Fruit fly (Drosophila melanogaster): ENCODE results near the gene Prps.

Gene Prps

dm6 chr3L:9692892-9693551, 3.5 kb downstream of the Prps start:
- TF ChIP-seq CG8478 (optimal IDR thresholded peaks at IDR 0.05) = no peak
- no peak for TF ChIP-seq CTCF (optimal IDR thresholded peaks at IDR 0.05)

DNA sequence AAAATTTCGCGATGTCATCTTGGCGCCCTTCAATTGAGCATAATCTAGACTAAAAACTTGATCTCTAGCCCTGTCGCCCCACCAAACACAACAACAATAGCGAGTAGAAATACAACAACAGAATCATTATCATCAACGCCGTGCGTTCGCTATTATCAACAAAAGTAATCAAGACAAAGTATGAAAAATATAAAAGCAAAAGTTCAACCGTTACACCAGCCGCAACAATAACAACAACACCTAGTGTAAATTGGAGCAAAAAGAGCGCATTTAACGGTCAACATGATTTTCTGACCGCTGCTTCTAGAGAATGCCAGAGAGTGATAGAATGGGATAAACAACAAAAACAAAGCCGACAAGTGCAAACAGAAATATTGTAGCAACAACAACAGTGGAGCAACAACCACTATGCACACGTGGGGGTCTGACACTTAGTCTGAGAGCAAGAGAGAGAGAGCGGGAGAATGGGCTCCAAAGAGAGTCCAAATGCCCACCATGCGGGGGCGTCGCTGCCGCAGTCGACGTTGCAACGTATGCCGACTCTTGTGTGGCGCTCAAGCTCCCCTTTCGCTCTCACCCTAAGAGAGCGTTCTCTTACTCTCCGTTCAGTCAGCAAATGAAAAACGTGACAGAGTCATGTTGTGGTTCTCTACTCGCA, 4.1 kb downstream of the Prps start:
- TF ChIP-seq CG8478 (optimal IDR thresholded peaks at IDR 0.05) (no peak), CTCF (optimal IDR thresholded peaks at IDR 0.05) (no peak)

- TF ChIP-seq CG8478 (optimal IDR thresholded peaks at IDR 0.05) = no peak
- no peak for TF ChIP-seq CTCF (optimal IDR thresholded peaks at IDR 0.05)
Observed at dm6 chr3L:9691476-9691826, 5.0 kb downstream of the Prps start.

DNA sequence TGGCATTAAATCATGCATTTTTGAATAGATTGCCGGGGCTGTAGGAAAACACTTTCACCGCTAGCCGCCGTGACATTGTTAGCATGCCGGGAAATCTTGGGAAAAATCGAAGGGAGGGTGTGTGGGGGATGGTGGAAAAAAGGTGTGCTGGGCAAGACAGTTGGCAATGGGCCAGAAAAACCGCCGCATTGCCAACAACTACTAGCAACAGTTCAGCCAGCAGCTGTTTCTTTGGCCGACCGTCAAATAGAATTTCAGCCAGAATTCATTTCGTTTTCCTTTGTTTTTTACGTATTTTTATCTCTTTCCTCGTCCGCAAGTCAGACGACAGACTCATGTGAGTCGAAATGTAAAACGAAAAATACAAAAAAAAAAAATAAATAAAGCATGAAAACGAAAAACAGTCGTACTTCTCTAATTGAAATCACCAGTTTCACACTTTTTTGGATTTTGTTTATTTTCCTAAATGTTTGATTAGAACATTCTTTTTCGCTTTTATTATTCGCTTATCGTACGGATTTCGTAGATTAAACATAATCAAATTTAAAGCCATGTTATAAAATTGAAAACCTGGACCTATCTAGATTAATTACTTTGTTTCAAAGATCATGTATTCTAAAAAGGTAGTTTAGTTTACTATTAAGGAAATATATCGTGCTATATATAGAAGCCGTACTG, 5.6 kb downstream of the Prps start:
- TF ChIP-seq CG8478 (optimal IDR thresholded peaks at IDR 0.05) = no peak
- no peak for TF ChIP-seq CTCF (optimal IDR thresholded peaks at IDR 0.05)

DNA sequence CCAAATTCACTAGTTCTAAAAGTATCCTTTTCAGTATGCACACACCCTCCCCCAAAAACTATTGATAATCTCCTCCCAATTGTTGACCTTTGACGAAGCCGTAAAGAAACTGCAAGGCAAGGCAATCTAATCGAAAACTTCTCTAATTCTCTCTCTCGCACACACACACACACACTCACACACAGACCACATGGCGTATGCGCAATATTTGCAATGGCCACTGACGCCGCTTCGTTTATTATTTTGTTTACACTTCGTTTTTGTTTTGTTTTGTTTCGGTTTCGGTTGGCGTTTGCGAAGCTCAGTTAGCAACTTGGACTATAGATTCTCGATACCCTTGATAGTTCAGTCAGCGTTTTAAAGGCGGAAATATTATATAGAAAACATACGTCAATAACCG, 6.7 kb downstream of the Prps start:
- TF ChIP-seq CG8478 (optimal IDR thresholded peaks at IDR 0.05) (no peak), CTCF (optimal IDR thresholded peaks at IDR 0.05) (no peak)

DNA sequence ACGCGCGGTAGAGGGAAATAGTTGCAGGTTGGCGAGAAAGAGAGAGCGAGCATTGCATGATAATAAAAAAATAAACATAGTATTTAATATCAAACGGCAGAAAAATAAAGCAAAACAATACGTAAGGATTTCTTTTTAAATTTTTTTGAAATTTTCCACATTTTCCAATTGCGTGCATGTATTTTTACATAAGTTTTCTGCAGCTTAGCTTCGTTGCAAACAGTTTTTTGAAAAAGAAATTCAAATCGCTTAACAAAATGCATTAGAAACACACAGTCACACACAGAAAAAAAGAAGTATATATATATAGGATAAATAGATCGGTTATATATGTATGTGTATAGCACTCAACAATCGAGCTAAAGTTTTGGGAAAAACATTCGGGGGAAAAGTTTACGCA, 7.8 kb downstream of the Prps start:
- TF ChIP-seq CTCF (optimal IDR thresholded peaks at IDR 0.05) = no peak
- no peak for TF ChIP-seq CG8478 (optimal IDR thresholded peaks at IDR 0.05)

- TF ChIP-seq CG8478 (optimal IDR thresholded peaks at IDR 0.05) = no peak
- no peak for TF ChIP-seq CTCF (optimal IDR thresholded peaks at IDR 0.05)
Observed at dm6 chr3L:9687536-9687935, 9.0 kb downstream of the Prps start.

DNA sequence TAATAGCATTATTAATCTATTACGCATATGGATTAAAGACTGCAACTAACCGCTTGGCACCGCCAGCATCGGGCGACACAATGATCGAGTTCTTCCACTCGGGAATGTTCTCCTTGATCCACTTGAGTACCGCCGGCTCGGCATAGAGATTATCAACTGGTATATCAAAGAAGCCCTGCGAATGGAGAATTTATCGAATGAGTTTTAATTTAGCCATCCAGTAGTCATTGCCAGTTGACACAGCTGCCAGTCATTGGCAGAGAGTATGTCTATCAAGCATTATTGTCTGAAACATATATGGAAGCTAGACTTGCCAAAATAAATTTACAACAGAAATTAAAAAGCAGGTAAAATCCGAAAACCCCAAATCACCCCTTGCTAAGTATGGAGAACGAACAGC, 11.6 kb downstream of the Prps start, which contains the start of gene CG16719:
Gene CG16719, plus strand, starts transcription at position 301 of the 400 bp plus-strand sequence.
- no peak for TF ChIP-seq CTCF (optimal IDR thresholded peaks at IDR 0.05)
- TF ChIP-seq CG8478 (optimal IDR thresholded peaks at IDR 0.05) = no peak

- no peak for TF ChIP-seq CTCF (optimal IDR thresholded peaks at IDR 0.05)
- TF ChIP-seq CG8478 (optimal IDR thresholded peaks at IDR 0.05) = no peak
Observed at dm6 chr3L:9680968-9681367, 15.5 kb downstream of the Prps start, which contains the start of gene alphaTub67C. Gene alphaTub67C (plus strand): TSS chr3L:9681268.

dm6 chr3L:9678994-9679393, 17.5 kb downstream of the Prps start, which contains the start of the genes fry and CG16717:
Gene fry (minus strand): TSS chr3L:9679103.
Gene CG16717 (plus strand): TSS chr3L:9679201.
- TF ChIP-seq CTCF (optimal IDR thresholded peaks at IDR 0.05) (no peak), CG8478 (optimal IDR thresholded peaks at IDR 0.05) (no peak)

dm6 chr3L:9678007-9678497, 18.4 kb downstream of the Prps start:
- TF ChIP-seq CG8478 (optimal IDR thresholded peaks at IDR 0.05) (no peak), CTCF (optimal IDR thresholded peaks at IDR 0.05) (no peak)

dm6 chr3L:9677260-9677659, 19.2 kb downstream of the Prps start:
- no peak for TF ChIP-seq CG8478 (optimal IDR thresholded peaks at IDR 0.05)
- TF ChIP-seq CTCF (optimal IDR thresholded peaks at IDR 0.05) = no peak

DNA sequence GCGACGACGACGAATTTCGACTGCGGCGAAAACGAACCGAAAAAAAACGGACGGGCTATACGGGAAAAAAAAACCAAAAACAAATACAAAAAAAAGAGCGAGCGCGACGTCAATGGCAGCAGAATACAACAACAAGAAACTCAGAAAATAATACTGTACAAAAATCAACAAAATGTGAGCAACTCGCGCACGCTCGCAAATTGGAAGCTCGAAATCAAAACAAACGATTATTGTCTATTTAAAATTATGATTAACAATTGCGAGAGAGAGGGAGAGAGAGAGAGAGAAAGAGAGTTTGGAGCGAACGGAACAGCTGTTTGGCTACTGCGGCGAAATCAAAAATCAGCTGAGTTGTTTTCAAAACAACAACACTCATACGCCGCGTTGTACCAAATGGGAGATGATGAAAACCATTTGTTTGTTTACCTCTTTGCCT, 21.0 kb downstream of the Prps start:
- no peak for TF ChIP-seq CTCF (optimal IDR thresholded peaks at IDR 0.05)
- TF ChIP-seq CG8478 (optimal IDR thresholded peaks at IDR 0.05) = no peak

- no peak for TF ChIP-seq CG8478 (optimal IDR thresholded peaks at IDR 0.05)
- TF ChIP-seq CTCF (optimal IDR thresholded peaks at IDR 0.05) = no peak
Observed at dm6 chr3L:9674300-9674699, 22.2 kb downstream of the Prps start.

DNA sequence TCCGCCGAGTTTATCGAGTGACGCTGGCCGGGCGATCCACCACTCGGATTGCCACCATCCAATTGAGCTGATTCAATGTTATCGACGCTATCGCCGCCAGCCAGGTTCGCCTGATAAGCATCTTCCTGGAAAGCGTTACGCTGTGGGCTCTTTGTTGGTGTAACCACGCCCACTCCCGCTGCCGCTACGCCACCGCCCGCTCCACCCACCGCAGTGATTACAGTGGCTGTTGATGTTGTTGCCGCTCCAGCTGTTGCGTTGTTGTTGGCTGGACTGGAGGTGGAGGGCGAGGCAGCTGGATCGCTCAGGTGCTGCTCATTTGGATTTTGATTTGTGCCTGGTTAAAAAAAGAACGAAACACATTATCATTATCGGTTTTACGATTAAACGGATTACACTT, 25.1 kb downstream of the Prps start:
- TF ChIP-seq CTCF (optimal IDR thresholded peaks at IDR 0.05) (no peak), CG8478 (optimal IDR thresholded peaks at IDR 0.05) (no peak)

DNA sequence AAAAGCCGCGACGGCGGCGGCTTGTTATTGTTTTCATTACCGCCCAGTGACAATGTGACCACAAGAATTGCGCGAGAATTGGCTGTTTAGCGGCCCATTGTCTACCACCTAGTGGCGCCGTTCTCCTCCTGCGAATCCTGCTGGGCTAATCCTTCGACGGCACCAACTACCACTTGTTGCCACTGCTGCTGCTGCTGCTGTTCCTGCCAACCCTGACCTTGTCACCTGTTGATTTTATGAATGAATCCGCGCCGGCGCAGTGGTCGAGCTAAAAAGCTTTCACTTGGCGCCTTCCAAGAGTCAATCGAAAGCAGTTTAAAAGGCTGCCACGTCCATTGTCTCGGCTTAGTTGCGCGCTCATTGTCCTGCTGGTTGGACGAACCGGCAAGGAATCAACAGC, 52.7 kb downstream of the Prps start, which contains the start of gene CNMaR:
Gene CNMaR, plus strand, starts transcription at position 348 of the 400 bp plus-strand sequence.
- TF ChIP-seq CG8478 (optimal IDR thresholded peaks at IDR 0.05) = no peak
- no peak for TF ChIP-seq CTCF (optimal IDR thresholded peaks at IDR 0.05)
